Fruit fly (Drosophila melanogaster) S2 (cell line): Measurements from ENCODE around the gene Tep4.

ENCODE experiments used
- CG8478 ChIP-seq: fragments of >200 bp; optimal IDR thresholded peaks from 2 replicates; lab custom pipeline; 2018
- CTCF ChIP-seq, 2 experiments: fragments of >200 bp; optimal IDR thresholded peaks; 2 replicates each; lab custom pipeline; 2018

dm6 chr2L:19516062-19516461 lies 32.2 kb upstream of the Tep4 start:
- TF ChIP-seq CTCF (optimal IDR thresholded peaks at IDR 0.05; lab: Kevin White, UChicago): no peak
- no peak for TF ChIP-seq CG8478
